Worm (Caenorhabditis elegans) whole organism, L4 larva: Measurements from ENCODE around the gene F13H10.1.

Experiments
- D1046.2 ChIP-seq: fragments of 200-800 bp; sonication (Bioruptor generic); IDR thresholded peaks from 2 replicates; pipeline ENCODE4 v1.3.6; 2022; ENCODE audit warnings: missing genetic modification characterization, missing compliant biosample characterization
- F26F4.8 ChIP-seq: fragments of 200-800 bp; sonication (Bioruptor generic); conservative IDR thresholded peaks from 2 replicates; pipeline ENCODE4 v1.3.6; 2022; ENCODE audit warnings: missing genetic modification characterization, missing compliant biosample characterization
- F49E8.2 ChIP-seq: sonication (generic microtip); optimal IDR thresholded peaks from 2 replicates; lab custom pipeline; 2016; ENCODE audit warnings: missing compliant biosample characterization, mild to moderate bottlenecking, missing genetic modification characterization, borderline replicate concordance
- T26A8.4 ChIP-seq: fragments of 200-800 bp; sonication (Bioruptor generic); IDR thresholded peaks from 2 replicates; pipeline ENCODE4 v1.3.6; 2022; ENCODE audit warnings: missing genetic modification characterization, missing compliant biosample characterization
- Y105C5A.15 ChIP-seq: fragments of 200-800 bp; sonication (Bioruptor generic); IDR thresholded peaks from 2 replicates; pipeline ENCODE4 v1.3.6; 2022; ENCODE audit warnings: missing genetic modification characterization, missing compliant biosample characterization
- Y48G9A.11 ChIP-seq: fragments of 200-800 bp; sonication (Bioruptor generic); IDR thresholded peaks from 2 replicates; pipeline ENCODE4 v1.3.6; 2022; ENCODE audit warnings: missing genetic modification reagents, missing genetic modification characterization, missing compliant biosample characterization
- Y5F2A.4 ChIP-seq: fragments of 200-800 bp; sonication (Bioruptor generic); optimal IDR thresholded peaks from 2 replicates; lab custom pipeline; 2018; ENCODE audit warnings: mild to moderate bottlenecking, missing genetic modification characterization, missing compliant biosample characterization
- Y75B8A.6 ChIP-seq: fragments of 200-800 bp; sonication (Bioruptor generic); IDR thresholded peaks from 2 replicates; pipeline ENCODE4 v1.3.6; 2022; ENCODE audit warnings: missing genetic modification reagents, missing genetic modification characterization, missing compliant biosample characterization
- ZK546.5 ChIP-seq, 2 experiments: sonication (generic microtip); optimal IDR thresholded peaks; 2 replicates each; lab custom pipeline; 2017; ENCODE audit warnings: missing biosample characterization in 2 of 2, missing genetic modification characterization in 2 of 2
- ama-1 ChIP-seq: fragments of 150-350 bp; optimal IDR thresholded peaks from 2 replicates; lab custom pipeline; 2014; ENCODE audit warnings: inconsistent platforms, mixed read lengths
- ceh-20 ChIP-seq: fragments of 200-800 bp; sonication (Bioruptor generic); IDR thresholded peaks from 2 replicates; pipeline ENCODE4 v1.3.6; 2022; ENCODE audit warnings: missing genetic modification reagents, missing genetic modification characterization, missing compliant biosample characterization
- ceh-28 ChIP-seq: fragments of 150-350 bp; optimal IDR thresholded peaks from 2 replicates; lab custom pipeline; 2014; ENCODE audit warnings: missing biosample characterization, missing genetic modification reagents, missing genetic modification characterization
- ceh-82 ChIP-seq: sonication (generic microtip); optimal IDR thresholded peaks from 2 replicates; lab custom pipeline; 2017; ENCODE audit warnings: missing biosample characterization, missing genetic modification characterization
- ces-1 ChIP-seq: fragments of 150-350 bp; sonication (generic microtip); optimal IDR thresholded peaks from 4 replicates; lab custom pipeline; 2014; ENCODE audit warnings: missing biosample characterization, missing genetic modification reagents, missing genetic modification characterization
- cey-2 ChIP-seq: sonication (generic microtip); optimal IDR thresholded peaks from 3 replicates; lab custom pipeline; 2017; ENCODE audit warnings: missing genetic modification characterization, mild to moderate bottlenecking, missing compliant biosample characterization, antibody characterized with exemption, borderline replicate concordance; ENCODE audit not compliant: insufficient read depth
- daf-12 ChIP-seq: fragments of 150-350 bp; optimal IDR thresholded peaks from 2 replicates; lab custom pipeline; 2014; ENCODE audit warnings: missing biosample characterization, missing genetic modification reagents, missing genetic modification characterization
- dmd-8 ChIP-seq: fragments of 200-800 bp; sonication (Bioruptor generic); IDR thresholded peaks from 2 replicates; pipeline ENCODE4 v1.3.6; 2022; ENCODE audit warnings: missing genetic modification characterization, missing compliant biosample characterization
- dmd-9 ChIP-seq: fragments of 200-800 bp; sonication (Bioruptor generic); IDR thresholded peaks from 2 replicates; pipeline ENCODE4 v1.3.6; 2022; ENCODE audit warnings: missing genetic modification reagents, missing genetic modification characterization, missing compliant biosample characterization
- dpl-1 ChIP-seq: fragments of 150-350 bp; optimal IDR thresholded peaks from 2 replicates; lab custom pipeline; 2014; ENCODE audit warnings: missing biosample characterization, missing genetic modification reagents, missing genetic modification characterization
- duxl-1 ChIP-seq: sonication (generic microtip); optimal IDR thresholded peaks from 2 replicates; lab custom pipeline; 2016; ENCODE audit warnings: mild to moderate bottlenecking, missing genetic modification characterization, moderate library complexity, missing compliant biosample characterization; ENCODE audit not compliant: poor library complexity
- egl-43 ChIP-seq: fragments of 200-800 bp; sonication (Bioruptor generic); IDR thresholded peaks from 2 replicates; pipeline ENCODE4 v1.3.6; 2022; ENCODE audit warnings: missing genetic modification reagents, missing genetic modification characterization, missing compliant biosample characterization
- fkh-10 ChIP-seq: fragments of 150-350 bp; optimal IDR thresholded peaks from 2 replicates; lab custom pipeline; 2014; ENCODE audit warnings: missing biosample characterization, missing genetic modification reagents, missing genetic modification characterization
- gei-8 ChIP-seq: fragments of 200-800 bp; sonication (Bioruptor generic); optimal IDR thresholded peaks from 2 replicates; lab custom pipeline; 2018; ENCODE audit warnings: mild to moderate bottlenecking, missing genetic modification characterization, missing compliant biosample characterization
- jun-1 ChIP-seq: fragments of 150-350 bp; optimal IDR thresholded peaks from 2 replicates; lab custom pipeline; 2014; ENCODE audit warnings: missing biosample characterization, missing genetic modification reagents, missing genetic modification characterization
- lin-1 ChIP-seq: fragments of 200-800 bp; sonication (Bioruptor generic); IDR thresholded peaks from 2 replicates; pipeline ENCODE4 v1.3.6; 2022; ENCODE audit warnings: missing genetic modification reagents, missing genetic modification characterization, missing compliant biosample characterization
- lsy-2 ChIP-seq, 2 experiments: fragments of 150-350 bp in 1 of 2; sonication (generic microtip) in 1 of 2; optimal IDR thresholded peaks; 2 replicates each; lab custom pipeline; 2014 to 2017; ENCODE audit warnings: missing biosample characterization in 2 of 2, missing genetic modification characterization in 2 of 2
- mep-1 ChIP-seq: fragments of 150-350 bp; sonication (generic microtip); optimal IDR thresholded peaks from 3 replicates; lab custom pipeline; 2014; ENCODE audit warnings: missing biosample characterization, missing genetic modification characterization
- nhr-10 ChIP-seq: fragments of 150-350 bp; optimal IDR thresholded peaks from 2 replicates; lab custom pipeline; 2014; ENCODE audit warnings: missing biosample characterization, missing genetic modification characterization
- nhr-102 ChIP-seq: sonication (generic microtip); optimal IDR thresholded peaks from 2 replicates; lab custom pipeline; 2016; ENCODE audit warnings: mild to moderate bottlenecking, missing genetic modification characterization, moderate library complexity, missing compliant biosample characterization
- nhr-11 ChIP-seq: fragments of 150-350 bp; optimal IDR thresholded peaks from 2 replicates; lab custom pipeline; 2014; ENCODE audit warnings: missing biosample characterization, missing genetic modification characterization
- nhr-111 ChIP-seq: fragments of 200-800 bp; sonication (Bioruptor generic); optimal IDR thresholded peaks from 2 replicates; lab custom pipeline; 2018; ENCODE audit warnings: mild to moderate bottlenecking, missing genetic modification characterization, missing compliant biosample characterization
- nhr-237 ChIP-seq: sonication (generic microtip); optimal IDR thresholded peaks from 2 replicates; lab custom pipeline; 2017; ENCODE audit warnings: missing biosample characterization, missing genetic modification characterization
- nhr-41 ChIP-seq: fragments of 200-800 bp; sonication (Bioruptor generic); IDR thresholded peaks from 2 replicates; pipeline ENCODE4 v1.3.6; 2022; ENCODE audit warnings: missing genetic modification reagents, missing genetic modification characterization, missing compliant biosample characterization
- nhr-76 ChIP-seq: fragments of 150-350 bp; optimal IDR thresholded peaks from 2 replicates; lab custom pipeline; 2014; ENCODE audit warnings: missing biosample characterization, missing genetic modification characterization
- pha-4 ChIP-seq, 2 experiments: fragments of 150-350 bp in 1 of 2; fragments of 200-800 bp in 1 of 2; sonication (Bioruptor generic) in 1 of 2; IDR thresholded peaks in 1 of 2; optimal IDR thresholded peaks in 1 of 2; 2 replicates each; pipeline versions ENCODE4 v1.3.6 to Lab custom; 2014 to 2022; ENCODE audit warnings: missing genetic modification characterization in 2 of 2, missing genetic modification reagents in 2 of 2, missing biosample characterization in 1 of 2, missing compliant biosample characterization in 1 of 2
- pqm-1 ChIP-seq: sonication (generic microtip); optimal IDR thresholded peaks from 2 replicates; lab custom pipeline; 2017; ENCODE audit warnings: missing biosample characterization, missing genetic modification characterization
- rbr-2 ChIP-seq: sonication (generic microtip); optimal IDR thresholded peaks from 2 replicates; lab custom pipeline; 2016; ENCODE audit warnings: missing genotype, missing genetic modification characterization, missing compliant biosample characterization
- sdz-12 ChIP-seq: fragments of 200-800 bp; sonication (Bioruptor generic); optimal IDR thresholded peaks from 2 replicates; lab custom pipeline; 2018; ENCODE audit warnings: mild to moderate bottlenecking, missing genetic modification characterization, missing compliant biosample characterization
- set-16 ChIP-seq: fragments of 200-800 bp; sonication (Bioruptor generic); IDR thresholded peaks from 2 replicates; pipeline ENCODE4 v1.3.6; 2022; ENCODE audit warnings: missing genetic modification reagents, missing genetic modification characterization, missing compliant biosample characterization
- snpc-1.2 ChIP-seq: fragments of 200-800 bp; sonication (Bioruptor generic); IDR thresholded peaks from 2 replicates; pipeline ENCODE4 v1.3.6; 2022; ENCODE audit warnings: missing genetic modification reagents, missing genetic modification characterization, missing compliant biosample characterization
- snpc-4 ChIP-seq: fragments of 150-350 bp; optimal IDR thresholded peaks from 2 replicates; lab custom pipeline; 2014; ENCODE audit warnings: missing biosample characterization, missing genetic modification characterization
- spr-3 ChIP-seq: fragments of 200-800 bp; sonication (Bioruptor generic); optimal IDR thresholded peaks from 2 replicates; lab custom pipeline; 2018; ENCODE audit warnings: mild to moderate bottlenecking, missing genetic modification characterization, missing compliant biosample characterization
- tra-1 ChIP-seq: fragments of 200-800 bp; sonication (Bioruptor generic); IDR thresholded peaks from 2 replicates; pipeline ENCODE4 v1.3.6; 2022; ENCODE audit warnings: missing genetic modification reagents, missing genetic modification characterization, missing compliant biosample characterization
- unc-39 ChIP-seq: sonication (generic microtip); optimal IDR thresholded peaks from 2 replicates; lab custom pipeline; 2017; ENCODE audit warnings: missing biosample characterization, missing genetic modification characterization
- vab-7 ChIP-seq: fragments of 200-800 bp; sonication (Bioruptor generic); IDR thresholded peaks from 2 replicates; pipeline ENCODE4 v1.3.6; 2022; ENCODE audit warnings: missing genetic modification reagents, missing genetic modification characterization, missing compliant biosample characterization
- zag-1 ChIP-seq: fragments of 150-350 bp; optimal IDR thresholded peaks from 2 replicates; lab custom pipeline; 2014; ENCODE audit warnings: missing biosample characterization, missing genetic modification characterization
- zfp-2 ChIP-seq: sonication (generic microtip); optimal IDR thresholded peaks from 2 replicates; lab custom pipeline; 2016; ENCODE audit warnings: mild to moderate bottlenecking, missing genetic modification characterization, missing compliant biosample characterization
- zfp-3 ChIP-seq: fragments of 200-800 bp; sonication (Bioruptor generic); conservative IDR thresholded peaks from 2 replicates; pipeline ENCODE4 v1.3.6; 2022; ENCODE audit warnings: missing genetic modification reagents, missing genetic modification characterization, missing compliant biosample characterization
- zip-11 ChIP-seq: fragments of 200-800 bp; sonication (Bioruptor generic); IDR thresholded peaks from 2 replicates; pipeline ENCODE4 v1.3.6; 2022; ENCODE audit warnings: missing genetic modification characterization, missing compliant biosample characterization

F13H10.1 gene

DNA sequence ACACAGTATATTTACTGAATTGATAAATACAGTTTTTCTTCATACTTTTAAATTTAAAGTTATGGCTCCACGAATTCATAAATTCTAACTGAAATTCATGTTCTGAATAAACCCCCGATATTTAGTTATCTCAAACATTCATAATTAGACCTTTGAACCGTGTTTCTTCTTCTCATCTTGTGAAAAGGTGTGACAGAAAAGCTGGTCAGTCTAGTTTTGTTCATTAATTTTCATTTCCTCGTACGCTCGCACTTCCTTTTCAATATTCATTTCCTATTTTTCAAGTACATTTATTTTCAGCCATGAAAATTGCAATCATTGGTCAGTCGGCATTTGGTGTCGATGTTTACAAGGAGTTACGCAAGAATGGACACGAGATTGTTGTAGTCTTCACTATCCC, 17.9 kb downstream of the F13H10.1 start, which contains the start of gene alh-3 (continued):
- TF ChIP-seq pqm-1 (no peak), Y105C5A.15 (GFP tag; lab: Robert Waterston, UW) (no peak), ceh-82 (tag; lab: Kevin White, UChicago) (no peak), ceh-20 (GFP tag; lab: Robert Waterston, UW) (no peak), nhr-237 (tag; lab: Kevin White, UChicago) (no peak), cey-2 (tag; lab: Kevin White, UChicago) (no peak)

DNA sequence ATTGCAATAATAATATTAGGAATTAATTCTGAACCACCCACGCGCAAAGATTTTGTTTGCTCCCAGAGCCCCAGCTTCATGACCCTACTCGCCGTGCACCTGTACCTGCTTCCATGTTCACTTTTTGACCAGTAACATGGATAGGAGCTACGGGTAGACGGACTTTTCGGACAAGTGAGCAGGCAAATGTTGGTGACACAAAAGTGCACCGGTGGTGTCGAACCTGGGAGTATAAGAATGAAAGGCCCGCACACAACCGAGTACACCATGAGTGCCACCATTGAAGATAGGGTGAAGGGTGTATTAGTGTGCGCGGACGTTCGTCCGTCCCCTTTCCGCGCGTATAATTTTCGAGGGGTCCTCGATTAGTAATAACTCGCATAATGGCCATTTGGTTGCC, 21.6 kb downstream of the F13H10.1 start:
- TF ChIP-seq zag-1 (tag; lab: Kevin White, UChicago) (no peak), nhr-41 (GFP tag; lab: Robert Waterston, UW) (0 out of 2 replicates have a peak, but pooled peaks have one; percentile 55), rbr-2 (peak; percentile 42), tra-1 (peak; percentile 76), nhr-102 (tag; lab: Kevin White, UChicago) (peak; percentile 73), gei-8 (peak; percentile 66), F26F4.8 (GFP tag; lab: Robert Waterston, UW) (peak; percentile 89), set-16 (GFP tag; lab: Robert Waterston, UW) (peak; percentile 39; the same call in 1 of the 2 replicates), pqm-1 (no peak), dpl-1 (no peak), T26A8.4 (GFP tag; lab: Robert Waterston, UW) (peak; percentile 72), ZK546.5 (tag; optimal IDR thresholded peaks at IDR 0.05; lab: Kevin White, UChicago) (no peak), nhr-76 (tag; lab: Kevin White, UChicago) (no peak), lsy-2 (tag; optimal IDR thresholded peaks at IDR 0.05; lab: Kevin White, UChicago) (no peak), nhr-10 (tag; lab: Kevin White, UChicago) (no peak), zfp-2 (tag; lab: Kevin White, UChicago) (peak; percentile 42), nhr-111 (GFP tag; lab: Kevin White, UChicago) (peak; percentile 75), snpc-1.2 (GFP tag; lab: Robert Waterston, UW) (peak; percentile 92), daf-12 (tag; lab: Kevin White, UChicago) (no peak), fkh-10 (GFP tag; lab: Kevin White, UChicago) (no peak), jun-1 (tag; lab: Kevin White, UChicago) (no peak), ama-1 (lab: Kevin White, UChicago) (no peak), nhr-11 (tag; lab: Kevin White, UChicago) (no peak), Y48G9A.11 (peak; percentile 76), egl-43 (GFP tag; lab: Robert Waterston, UW) (peak; percentile 93), ces-1 (no peak), D1046.2 (GFP tag; lab: Robert Waterston, UW) (peak; percentile 84), ceh-28 (tag; lab: Kevin White, UChicago) (no peak), lin-1 (GFP tag; lab: Robert Waterston, UW) (peak; percentile 78), zfp-3 (GFP tag; lab: Robert Waterston, UW) (peak; percentile 67), duxl-1 (tag; lab: Kevin White, UChicago) (peak; percentile 18), ceh-82 (tag; lab: Kevin White, UChicago) (no peak), Y5F2A.4 (peak; percentile 89), vab-7 (GFP tag; lab: Robert Waterston, UW) (peak; percentile 87), unc-39 (no peak), dmd-9 (GFP tag; lab: Robert Waterston, UW) (no peak), F49E8.2 (tag; lab: Kevin White, UChicago) (peak; percentile 91), pha-4 (GFP tag; IDR thresholded peaks at IDR 0.05; lab: Robert Waterston, UW) (peak; percentile 77), pha-4 (tag; optimal IDR thresholded peaks at IDR 0.05; lab: Kevin White, UChicago) (no peak), spr-3 (GFP tag; lab: Kevin White, UChicago) (peak; percentile 65), dmd-8 (peak; percentile 86), zip-11 (GFP tag; lab: Robert Waterston, UW) (no peak), Y75B8A.6 (GFP tag; lab: Robert Waterston, UW) (peak; percentile 75; the same call in 1 of the 2 replicates), sdz-12 (no peak), mep-1 (tag; lab: Kevin White, UChicago) (peak; percentile 27), snpc-4 (tag; lab: Kevin White, UChicago) (no peak)
